Fruit fly (Drosophila melanogaster): ENCODE results near the gene CG15864.
A peak's percentile ranks its signal among the peaks of the same experiment; 100 is the strongest.

CG15864 gene

dm6 chr3R:8233370-8233773 lies 14.9 kb upstream of the CG15864 start, which contains the start of gene PolI (continued):
- TF ChIP-seq lbe (GFP tag; optimal IDR thresholded peaks at IDR 0.05) (peak; percentile 21), CG2712 (tag; optimal IDR thresholded peaks at IDR 0.05) (peak; percentile 28), lola (GFP tag; optimal IDR thresholded peaks at IDR 0.05) (no peak), CG13624 (GFP tag; optimal IDR thresholded peaks at IDR 0.05) (peak; percentile 60), sens (GFP tag) (peak; percentile 70), gro (GFP tag; optimal IDR thresholded peaks at IDR 0.05) (peak; percentile 81), CG30020 (tag; optimal IDR thresholded peaks at IDR 0.05) (peak; percentile 16), CG3163 (GFP tag; optimal IDR thresholded peaks at IDR 0.05) (no peak), Eip74EF (GFP tag; optimal IDR thresholded peaks at IDR 0.05) (peak in 1 of 2 experiments; percentile 7), vnd (GFP tag; IDR thresholded peaks at IDR 0.05; ENCODE audit: partially characterized antibody) (no peak), Lhr (GFP tag; optimal IDR thresholded peaks at IDR 0.05) (peak; percentile 96), jigr1 (GFP tag; IDR thresholded peaks at IDR 0.05) (no peak), CkIIα-i1 (GFP tag; IDR thresholded peaks at IDR 0.05) (no peak), twi (tag; optimal IDR thresholded peaks at IDR 0.05) (peak; percentile 2), bbx (GFP tag; IDR thresholded peaks at IDR 0.05; ENCODE audit: partially characterized antibody) (peak; percentile 52), MBD-R2 (GFP tag; IDR thresholded peaks at IDR 0.05) (peak; percentile 51; the same call in 1 of the 2 replicates), Dbx (GFP tag; IDR thresholded peaks at IDR 0.05) (peak; percentile 39; the same call in 1 of the 3 replicates), Nf-YB (GFP tag; optimal IDR thresholded peaks at IDR 0.05) (peak; percentile 42), pita (GFP tag; optimal IDR thresholded peaks at IDR 0.05) (peak; percentile 46), CG1647 (GFP tag; optimal IDR thresholded peaks at IDR 0.05) (peak; percentile 6), NfI (GFP tag; optimal IDR thresholded peaks at IDR 0.05) (peak; percentile 26), lilli (GFP tag; optimal IDR thresholded peaks at IDR 0.05) (peak; percentile 53), CG3838 (GFP tag; optimal IDR thresholded peaks at IDR 0.05) (peak; percentile 6), CG10565 (GFP tag; optimal IDR thresholded peaks at IDR 0.05) (no peak), exex (tag; optimal IDR thresholded peaks at IDR 0.05) (no peak), CG15514 (GFP tag; optimal IDR thresholded peaks at IDR 0.05) (peak; percentile 80), ham (GFP tag; IDR thresholded peaks at IDR 0.05) (no peak), HLH3B (GFP tag; IDR thresholded peaks at IDR 0.05) (no peak), fd64A (GFP tag; optimal IDR thresholded peaks at IDR 0.05) (no peak), CG3847 (GFP tag; IDR thresholded peaks at IDR 0.05) (peak; percentile 91), Nf-YC (tag; optimal IDR thresholded peaks at IDR 0.05) (peak; percentile 37), so (GFP tag; IDR thresholded peaks at IDR 0.05) (no peak), stwl (tag; optimal IDR thresholded peaks at IDR 0.05) (peak; percentile 72), HLH54F (GFP tag; optimal IDR thresholded peaks at IDR 0.05) (peak; percentile 16), CG33213 (GFP tag; optimal IDR thresholded peaks at IDR 0.05) (peak; percentile 76), Hsf (GFP tag; optimal IDR thresholded peaks at IDR 0.05) (no peak), CG13287 (GFP tag; IDR thresholded peaks at IDR 0.05; ENCODE audit: partially characterized antibody) (peak; percentile 64), ab (GFP tag; optimal IDR thresholded peaks at IDR 0.05) (no peak), bcd (GFP tag; optimal IDR thresholded peaks at IDR 0.05) (peak; percentile 31), Hr51 (GFP tag; optimal IDR thresholded peaks at IDR 0.05) (peak in 1 of 2 experiments; percentile 10), kay (GFP tag; optimal IDR thresholded peaks at IDR 0.05) (peak; percentile 70), B-H1 (GFP tag; IDR thresholded peaks at IDR 0.05) (no peak), YL-1 (GFP tag; optimal IDR thresholded peaks at IDR 0.05) (peak; percentile 76), caup (GFP tag; optimal IDR thresholded peaks at IDR 0.05; ENCODE audit: severe bottlenecking) (peak; percentile 10), grau (tag; optimal IDR thresholded peaks at IDR 0.05) (peak; percentile 12), row (GFP tag; IDR thresholded peaks at IDR 0.05) (no peak; the same call in 2 of the 3 replicates), sna (GFP tag; IDR thresholded peaks at IDR 0.05; ENCODE audit: partially characterized antibody) (peak; percentile 28; the same call in 1 of the 2 replicates), Aef1 (GFP tag; IDR thresholded peaks at IDR 0.05) (no peak), Hr39 (optimal IDR thresholded peaks at IDR 0.05) (no peak), NFAT (GFP tag; IDR thresholded peaks at IDR 0.05) (peak; percentile 6; the same call in 1 of the 2 replicates)
